Fruit fly (Drosophila melanogaster) whole organism, embryonic: ENCODE measurements around the gene Bsg.
A peak's percentile ranks its signal among the peaks of the same experiment; 100 is the strongest.

ENCODE experiments used
- Aef1 ChIP-seq: fragments of 200-800 bp; sonication (Bioruptor generic); IDR thresholded peaks from 3 replicates; pipeline ENCODE4 v1.3.6; 2022; ENCODE audit warnings: missing biosample characterization, missing genetic modification characterization
- Antp ChIP-seq: fragments of 200-800 bp; sonication (Bioruptor generic); optimal IDR thresholded peaks from 3 replicates; lab custom pipeline; 2016; ENCODE audit warnings: missing biosample characterization, missing genetic modification characterization
- CG10147 ChIP-seq: fragments of 200-800 bp; sonication (Bioruptor generic); optimal IDR thresholded peaks from 2 replicates; lab custom pipeline; 2019; ENCODE audit warnings: missing biosample characterization, mild to moderate bottlenecking, missing genetic modification characterization, moderate library complexity
- CG10462 ChIP-seq: fragments of 200-800 bp; sonication (Bioruptor generic); optimal IDR thresholded peaks from 2 replicates; lab custom pipeline; 2016; ENCODE audit warnings: missing biosample characterization, missing genetic modification characterization
- CG10959 ChIP-seq: fragments of 200-800 bp; sonication (Bioruptor generic); IDR thresholded peaks from 2 replicates; pipeline ENCODE4 v1.3.6; 2022; ENCODE audit warnings: missing biosample characterization, missing genetic modification characterization
- CG11093 ChIP-seq: fragments of 200-800 bp; sonication (Bioruptor generic); IDR thresholded peaks from 3 replicates; pipeline ENCODE4 v1.3.6; 2022; ENCODE audit warnings: missing biosample characterization, missing genetic modification characterization
- CG11723 ChIP-seq: fragments of 200-800 bp; sonication (Bioruptor generic); optimal IDR thresholded peaks from 2 replicates; lab custom pipeline; 2017; ENCODE audit warnings: missing biosample characterization, mild to moderate bottlenecking, missing genetic modification characterization
- CG12942 ChIP-seq: fragments of 200-800 bp; sonication (Bioruptor generic); optimal IDR thresholded peaks from 3 replicates; lab custom pipeline; 2016; ENCODE audit warnings: missing biosample characterization, missing genetic modification characterization
- CG13624 ChIP-seq: fragments of 200-800 bp; sonication (Bioruptor generic); optimal IDR thresholded peaks from 2 replicates; lab custom pipeline; 2016; ENCODE audit warnings: missing biosample characterization, missing genetic modification characterization
- CG15514 ChIP-seq: fragments of 200-800 bp; sonication (Bioruptor generic); optimal IDR thresholded peaks from 3 replicates; lab custom pipeline; 2017; ENCODE audit warnings: missing biosample characterization, missing genetic modification characterization, mild to moderate bottlenecking, moderate library complexity, missing genetic modification reagents
- CG17186 ChIP-seq: fragments of 200-800 bp; sonication (Bioruptor generic); optimal IDR thresholded peaks from 3 replicates; lab custom pipeline; 2017; ENCODE audit warnings: missing biosample characterization, missing genetic modification reagents, missing genetic modification characterization
- CG17361 ChIP-seq: fragments of 200-800 bp; sonication (Bioruptor generic); IDR thresholded peaks from 3 replicates; pipeline ENCODE4 v1.3.6; 2022; ENCODE audit warnings: missing biosample characterization, missing genetic modification characterization
- CG18764 ChIP-seq: fragments of 200-800 bp; sonication (Bioruptor generic); optimal IDR thresholded peaks from 3 replicates; lab custom pipeline; 2016; ENCODE audit warnings: missing biosample characterization, missing genetic modification characterization
- CG2202 ChIP-seq: fragments of 200-800 bp; sonication (Bioruptor generic); optimal IDR thresholded peaks from 2 replicates; lab custom pipeline; 2018; ENCODE audit warnings: missing biosample characterization, mild to moderate bottlenecking, missing genetic modification characterization
- CG2875 ChIP-seq: fragments of 200-800 bp; sonication (Bioruptor generic); optimal IDR thresholded peaks from 2 replicates; lab custom pipeline; 2017; ENCODE audit warnings: missing biosample characterization, mild to moderate bottlenecking, missing genetic modification characterization, missing genetic modification reagents
- CG30403 ChIP-seq: fragments of 200-800 bp; sonication (Bioruptor generic); optimal IDR thresholded peaks from 3 replicates; lab custom pipeline; 2016; ENCODE audit warnings: missing biosample characterization, missing genetic modification characterization
- CG3995 ChIP-seq: fragments of 200-800 bp; sonication (Bioruptor generic); optimal IDR thresholded peaks from 3 replicates; lab custom pipeline; 2016; ENCODE audit warnings: missing biosample characterization, missing genetic modification characterization
- CG4328 ChIP-seq: fragments of 200-800 bp; sonication (Bioruptor generic); optimal IDR thresholded peaks from 3 replicates; lab custom pipeline; 2017; ENCODE audit warnings: missing biosample characterization, missing genetic modification reagents, missing genetic modification characterization
- CG4854 ChIP-seq: fragments of 200-800 bp; sonication (Bioruptor generic); optimal IDR thresholded peaks from 2 replicates; lab custom pipeline; 2016; ENCODE audit warnings: missing biosample characterization, missing genetic modification characterization, inconsistent platforms
- CG6175 ChIP-seq: fragments of 200-800 bp; sonication (Bioruptor generic); IDR thresholded peaks from 3 replicates; pipeline ENCODE4 v1.3.6; 2022; ENCODE audit warnings: missing biosample characterization, missing genetic modification characterization
- CG6791 ChIP-seq: fragments of 200-800 bp; sonication (Bioruptor generic); IDR thresholded peaks from 3 replicates; pipeline ENCODE4 v1.3.6; 2022; ENCODE audit warnings: missing biosample characterization, missing genetic modification characterization; ENCODE audit not compliant: partially characterized antibody
- CG9215 ChIP-seq: fragments of 200-800 bp; sonication (Bioruptor generic); IDR thresholded peaks from 2 replicates; pipeline ENCODE4 v1.3.6; 2022; ENCODE audit warnings: missing biosample characterization, missing genetic modification characterization
- CG9437 ChIP-seq: fragments of 200-800 bp; sonication (Bioruptor generic); optimal IDR thresholded peaks from 2 replicates; lab custom pipeline; 2018; ENCODE audit warnings: missing biosample characterization, mild to moderate bottlenecking, missing genetic modification characterization
- Dll ChIP-seq: fragments of 200-800 bp; sonication (Bioruptor generic); IDR thresholded peaks from 4 replicates; pipeline ENCODE4 v1.3.6; 2022; ENCODE audit warnings: missing biosample characterization, missing genetic modification characterization; ENCODE audit not compliant: partially characterized antibody
- Drgx ChIP-seq: fragments of 200-800 bp; sonication (Bioruptor generic); IDR thresholded peaks from 2 replicates; pipeline ENCODE4 v1.3.6; 2022; ENCODE audit warnings: missing biosample characterization, missing genetic modification characterization
- Hey ChIP-seq: fragments of 200-800 bp; sonication (Bioruptor generic); optimal IDR thresholded peaks from 3 replicates; lab custom pipeline; 2018; ENCODE audit warnings: missing biosample characterization, mild to moderate bottlenecking, missing genetic modification characterization
- Nf-YB ChIP-seq: fragments of 200-800 bp; sonication (Bioruptor generic); optimal IDR thresholded peaks from 3 replicates; lab custom pipeline; 2019; ENCODE audit warnings: missing biosample characterization, mild to moderate bottlenecking, missing genetic modification characterization, moderate library complexity
- PHDP ChIP-seq: fragments of 200-800 bp; sonication (Bioruptor generic); optimal IDR thresholded peaks from 3 replicates; lab custom pipeline; 2018; ENCODE audit warnings: missing biosample characterization, mild to moderate bottlenecking, missing genetic modification characterization, moderate library complexity
- Ptx1 ChIP-seq: fragments of 200-800 bp; sonication (Bioruptor generic); IDR thresholded peaks from 2 replicates; pipeline ENCODE4 v1.3.6; 2022; ENCODE audit warnings: missing biosample characterization, missing genetic modification characterization
- Six4 ChIP-seq: fragments of 200-800 bp; sonication (Bioruptor generic); optimal IDR thresholded peaks from 2 replicates; lab custom pipeline; 2016; ENCODE audit warnings: missing biosample characterization, missing genetic modification characterization
- al ChIP-seq: fragments of 200-800 bp; sonication (Bioruptor generic); IDR thresholded peaks from 2 replicates; pipeline ENCODE4 v1.3.6; 2022; ENCODE audit warnings: missing biosample characterization, missing genetic modification characterization
- bbx ChIP-seq: fragments of 200-800 bp; sonication (Bioruptor generic); IDR thresholded peaks from 2 replicates; pipeline ENCODE4 v1.3.6; 2022; ENCODE audit warnings: missing biosample characterization, missing genetic modification characterization; ENCODE audit not compliant: partially characterized antibody
- bigmax ChIP-seq: fragments of 200-800 bp; sonication (Bioruptor generic); optimal IDR thresholded peaks from 2 replicates; lab custom pipeline; 2018; ENCODE audit warnings: missing biosample characterization, mild to moderate bottlenecking, missing genetic modification characterization
- corto ChIP-seq: fragments of 200-800 bp; sonication (Bioruptor generic); optimal IDR thresholded peaks from 2 replicates; lab custom pipeline; 2016; ENCODE audit warnings: missing biosample characterization, mild to moderate bottlenecking, missing genetic modification characterization, moderate library complexity
- da ChIP-seq: fragments of 200-800 bp; sonication (Bioruptor generic); optimal IDR thresholded peaks from 2 replicates; lab custom pipeline; 2016; ENCODE audit warnings: missing biosample characterization, missing genetic modification characterization
- dan ChIP-seq: fragments of 200-800 bp; sonication (Bioruptor generic); IDR thresholded peaks from 2 replicates; pipeline ENCODE4 v1.3.6; 2022; ENCODE audit warnings: missing biosample characterization, missing genetic modification characterization
- emc ChIP-seq: fragments of 200-800 bp; sonication (Bioruptor generic); optimal IDR thresholded peaks from 2 replicates; lab custom pipeline; 2016; ENCODE audit warnings: missing biosample characterization, missing genetic modification characterization
- gce ChIP-seq: fragments of 200-800 bp; sonication (Bioruptor generic); IDR thresholded peaks from 3 replicates; pipeline ENCODE4 v1.3.6; 2022; ENCODE audit warnings: missing biosample characterization, missing genetic modification characterization
- insv ChIP-seq, 2 experiments: fragments of 200-800 bp; sonication (Bioruptor generic); optimal IDR thresholded peaks; 3 replicates each; lab custom pipeline; 2016 to 2018; ENCODE audit warnings: missing biosample characterization in 2 of 2, missing genetic modification characterization in 2 of 2
- kni ChIP-seq: fragments of 200-800 bp; sonication (Bioruptor generic); optimal IDR thresholded peaks from 3 replicates; lab custom pipeline; 2017; ENCODE audit warnings: mild to moderate bottlenecking, missing biosample characterization, missing genetic modification reagents, missing genetic modification characterization
- lilli ChIP-seq: fragments of 200-800 bp; sonication (Bioruptor generic); optimal IDR thresholded peaks from 3 replicates; lab custom pipeline; 2016; ENCODE audit warnings: missing biosample characterization, missing genetic modification characterization
- maf-S ChIP-seq: fragments of 200-800 bp; sonication (Bioruptor generic); optimal IDR thresholded peaks from 2 replicates; lab custom pipeline; 2016; ENCODE audit warnings: missing biosample characterization, missing genetic modification characterization
- mam ChIP-seq: fragments of 200-800 bp; sonication (Bioruptor generic); optimal IDR thresholded peaks from 3 replicates; lab custom pipeline; 2016; ENCODE audit warnings: missing biosample characterization, missing genetic modification characterization
- mld ChIP-seq: fragments of 200-800 bp; sonication (Bioruptor generic); IDR thresholded peaks from 3 replicates; pipeline ENCODE4 v1.3.6; 2022; ENCODE audit warnings: missing biosample characterization, missing genetic modification characterization; ENCODE audit not compliant: partially characterized antibody
- pan ChIP-seq, 4 experiments: fragments of >200 bp in 3 of 4; fragments of 200-800 bp in 1 of 4; sonication (Bioruptor generic) in 1 of 4; optimal IDR thresholded peaks in 3 of 4; IDR thresholded peaks in 1 of 4; 2 replicates each; pipeline versions ENCODE4 v1.3.6 to Lab custom; 2017 to 2022; ENCODE audit warnings: missing biosample characterization in 2 of 4, missing genetic modification characterization in 2 of 4, mixed read lengths in 1 of 4
- phol ChIP-seq: fragments of 200-800 bp; sonication (Bioruptor generic); optimal IDR thresholded peaks from 3 replicates; lab custom pipeline; 2018; ENCODE audit warnings: missing biosample characterization, mild to moderate bottlenecking, missing genetic modification characterization, moderate library complexity
- stc ChIP-seq: fragments of 200-800 bp; sonication (Bioruptor generic); IDR thresholded peaks from 2 replicates; pipeline ENCODE4 v1.3.6; 2022; ENCODE audit warnings: missing biosample characterization, missing genetic modification characterization
- sug ChIP-seq: fragments of 200-800 bp; optimal IDR thresholded peaks from 2 replicates; lab custom pipeline; 2019; ENCODE audit warnings: missing biosample characterization, mild to moderate bottlenecking, missing genetic modification characterization, moderate library complexity
- toy ChIP-seq: fragments of 200-800 bp; sonication (Bioruptor generic); IDR thresholded peaks from 2 replicates; pipeline ENCODE4 v1.3.6; 2022; ENCODE audit warnings: missing biosample characterization, missing genetic modification characterization
- zfh1 ChIP-seq: fragments of 200-800 bp; sonication (Bioruptor generic); IDR thresholded peaks from 3 replicates; pipeline ENCODE4 v1.3.6; 2022; ENCODE audit warnings: missing biosample characterization, missing genetic modification characterization

Gene Bsg

dm6 chr2L:8156682-8157081 lies 73.5 kb downstream of the Bsg start (continued):
- TF ChIP-seq Nf-YB (GFP tag; lab: Kevin White, UChicago): no peak
- TF ChIP-seq da (GFP tag; lab: Kevin White, UChicago): peak; percentile 74
- peak; percentile 45 for TF ChIP-seq CG9437 (GFP tag; lab: Kevin White, UChicago)
- TF ChIP-seq toy (GFP tag; lab: Robert Waterston, UW): no peak
- peak; percentile 70 for TF ChIP-seq Six4 (GFP tag; lab: Kevin White, UChicago)
- TF ChIP-seq CG11723 (GFP tag; lab: Kevin White, UChicago): peak; percentile 36
- TF ChIP-seq gce (GFP tag; lab: Robert Waterston, UW): no peak
- peak; percentile 89 for TF ChIP-seq lilli (GFP tag; lab: Kevin White, UChicago)
- TF ChIP-seq corto: peak; percentile 46
- TF ChIP-seq maf-S: peak; percentile 48
- TF ChIP-seq CG6791 (GFP tag; lab: Robert Waterston, UW): no peak
- peak; percentile 59 for TF ChIP-seq Antp (GFP tag; lab: Kevin White, UChicago)
- TF ChIP-seq CG12942 (GFP tag; lab: Kevin White, UChicago): peak; percentile 58
- peak; percentile 76 for TF ChIP-seq phol (tag; lab: Kevin White, UChicago)
- TF ChIP-seq emc (GFP tag; lab: Kevin White, UChicago): peak; percentile 6
- peak; percentile 37; the same call in 1 of the 2 replicates for TF ChIP-seq al
- TF ChIP-seq sug (tag; lab: Kevin White, UChicago): peak; percentile 67
- peak; percentile 69 for TF ChIP-seq stc (GFP tag; lab: Robert Waterston, UW)
- peak; percentile 70; the same call in 2 of the 3 replicates for TF ChIP-seq zfh1 (GFP tag; lab: Robert Waterston, UW)
- peak; percentile 6 for TF ChIP-seq CG2875
- peak; percentile 70 for TF ChIP-seq Drgx (GFP tag; lab: Robert Waterston, UW)
- TF ChIP-seq insv (GFP tag; optimal IDR thresholded peaks at IDR 0.05; lab: Kevin White, UChicago): no peak
- TF ChIP-seq CG6175: no peak
- peak; percentile 10 for TF ChIP-seq kni (GFP tag; lab: Kevin White, UChicago)
- peak; percentile 81 for TF ChIP-seq mam (GFP tag; lab: Kevin White, UChicago)
- TF ChIP-seq CG9215 (GFP tag; lab: Robert Waterston, UW): peak; percentile 61
- peak; percentile 71 for TF ChIP-seq CG4854 (GFP tag; lab: Kevin White, UChicago)
- TF ChIP-seq bbx (GFP tag; lab: Robert Waterston, UW): no peak
- peak; percentile 67 for TF ChIP-seq Aef1 (GFP tag; lab: Robert Waterston, UW)
- no peak for TF ChIP-seq bigmax (GFP tag; lab: Kevin White, UChicago)
- TF ChIP-seq CG4328 (GFP tag; lab: Kevin White, UChicago): peak; percentile 59
- 0 out of 4 replicates have a peak, but pooled peaks have one; percentile 51 for TF ChIP-seq Dll (GFP tag; lab: Robert Waterston, UW)
- peak; percentile 82 for TF ChIP-seq CG15514 (GFP tag; lab: Kevin White, UChicago)
- no peak for TF ChIP-seq Hey (tag; lab: Kevin White, UChicago)
- peak; percentile 40 for TF ChIP-seq CG3995
- no peak for TF ChIP-seq mld (GFP tag; lab: Robert Waterston, UW)
- peak; percentile 59 for TF ChIP-seq CG18764 (GFP tag; lab: Kevin White, UChicago)
- TF ChIP-seq CG30403 (GFP tag; lab: Kevin White, UChicago): peak; percentile 78
- TF ChIP-seq CG17361 (GFP tag; lab: Robert Waterston, UW): peak; percentile 70
- TF ChIP-seq CG2202 (tag; lab: Kevin White, UChicago): no peak
- TF ChIP-seq dan: no peak
- TF ChIP-seq CG10959: no peak
- TF ChIP-seq CG11093 (GFP tag; lab: Robert Waterston, UW): peak; percentile 53; the same call in 2 of the 3 replicates
- TF ChIP-seq pan (optimal IDR thresholded peaks at IDR 0.05; lab: Kevin White, UChicago): no peak
- TF ChIP-seq pan (GFP tag; optimal IDR thresholded peaks at IDR 0.05 in 1 of 2, IDR thresholded peaks at IDR 0.05 in 1 of 2): peak in 1 of 2 experiments; percentile 64
- no peak for TF ChIP-seq CG10462
- TF ChIP-seq CG13624 (GFP tag; lab: Kevin White, UChicago): peak; percentile 87
- TF ChIP-seq CG17186 (GFP tag; lab: Kevin White, UChicago): peak; percentile 23
- TF ChIP-seq Ptx1 (GFP tag; lab: Robert Waterston, UW): peak; percentile 64
- TF ChIP-seq CG10147 (GFP tag; lab: Kevin White, UChicago): peak; percentile 78
- peak; percentile 76 for TF ChIP-seq PHDP (tag; lab: Kevin White, UChicago)
